Worm (Caenorhabditis elegans): ENCODE measurements around the gene F20B6.5.

DNA sequence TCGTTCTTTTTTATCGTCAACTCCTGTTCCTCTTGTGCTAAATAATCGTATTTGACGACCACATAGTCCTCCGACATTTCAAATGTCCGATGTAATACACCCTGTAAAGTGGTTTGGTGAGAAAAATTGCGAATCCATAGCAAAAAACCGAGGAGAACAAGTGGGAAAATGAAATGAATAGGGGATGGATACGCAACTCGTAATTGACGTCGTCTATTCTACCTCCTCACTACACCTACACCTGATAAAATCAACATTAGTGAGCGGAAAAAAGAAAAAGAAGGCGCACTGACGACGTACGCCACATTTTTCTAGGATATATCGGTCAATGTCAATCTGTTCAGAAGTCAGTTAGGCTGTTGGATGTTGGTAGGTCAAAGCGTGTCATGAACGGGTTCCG lies 46.4 kb downstream of the F20B6.5 start, which contains the start of gene nck-1:
- TF ChIP-seq pag-3 (tag; optimal IDR thresholded peaks at IDR 0.05; ENCODE audit: borderline replicate concordance) (no peak), pqm-1 (tag; optimal IDR thresholded peaks at IDR 0.05) (no peak), tbx-7 (tag; optimal IDR thresholded peaks at IDR 0.05) (no peak), pat-9 (tag; optimal IDR thresholded peaks at IDR 0.05) (no peak), nhr-11 (tag; optimal IDR thresholded peaks at IDR 0.05) (no peak), pha-4 (tag; optimal IDR thresholded peaks at IDR 0.05) (no peak), C08G9.2 (tag; optimal IDR thresholded peaks at IDR 0.05) (no peak), ztf-16 (tag; optimal IDR thresholded peaks at IDR 0.05) (no peak), K02D7.2 (tag; optimal IDR thresholded peaks at IDR 0.05) (no peak), hlh-13 (GFP tag; optimal IDR thresholded peaks at IDR 0.05) (no peak), tbx-2 (tag; optimal IDR thresholded peaks at IDR 0.05) (no peak), dve-1 (tag; optimal IDR thresholded peaks at IDR 0.05) (no peak), ama-1 (optimal IDR thresholded peaks at IDR 0.05) (no peak)

All from whole organism, late embryonic.